Worm (Caenorhabditis elegans) whole organism, L1 larva: ENCODE results near the gene K07C5.13.

Source experiments
- alr-1 ChIP-seq: fragments of 200-800 bp; sonication (Bioruptor generic); optimal IDR thresholded peaks from 2 replicates; lab custom pipeline; 2018; ENCODE audit warnings: borderline replicate concordance, mild to moderate bottlenecking, missing genetic modification characterization, missing compliant biosample characterization
- aly-2 ChIP-seq: fragments of 150-350 bp; optimal IDR thresholded peaks from 2 replicates; lab custom pipeline; 2014; ENCODE audit warnings: missing biosample characterization, missing genetic modification characterization
- egl-27 ChIP-seq, 2 experiments: fragments of 150-350 bp in 1 of 2; sonication (generic microtip); optimal IDR thresholded peaks; 3 replicates each; lab custom pipeline; 2017 to 2018; ENCODE audit warnings: missing biosample characterization in 2 of 2, missing genetic modification characterization in 2 of 2, missing genetic modification reagents in 2 of 2
- elt-3 ChIP-seq, 6 experiments: fragments of 150-350 bp in 1 of 6; sonication (generic microtip); optimal IDR thresholded peaks; 2 replicates each; lab custom pipeline; 2017 to 2018; ENCODE audit warnings: missing biosample characterization in 6 of 6, missing genetic modification characterization in 6 of 6, inconsistent platforms in 1 of 6
- jun-1 ChIP-seq: fragments of 150-350 bp; optimal IDR thresholded peaks from 2 replicates; lab custom pipeline; 2014; ENCODE audit warnings: missing biosample characterization, missing genetic modification reagents, missing genetic modification characterization
- lin-35 ChIP-seq, 2 experiments: fragments of 150-350 bp; optimal IDR thresholded peaks; 2 replicates each; lab custom pipeline; 2014; ENCODE audit warnings: missing biosample characterization in 2 of 2, missing genetic modification characterization in 2 of 2, missing genetic modification reagents in 2 of 2
- nhr-12 ChIP-seq: sonication (generic microtip); optimal IDR thresholded peaks from 2 replicates; lab custom pipeline; 2017; ENCODE audit warnings: missing biosample characterization, missing genetic modification characterization
- nhr-237 ChIP-seq: fragments of 150-350 bp; optimal IDR thresholded peaks from 2 replicates; lab custom pipeline; 2014; ENCODE audit warnings: missing biosample characterization, missing genetic modification characterization
- nhr-47 ChIP-seq: sonication (generic microtip); optimal IDR thresholded peaks from 2 replicates; lab custom pipeline; 2016; ENCODE audit warnings: mild to moderate bottlenecking, missing genetic modification characterization, moderate library complexity, missing compliant biosample characterization
- nhr-90 ChIP-seq: sonication (generic microtip); optimal IDR thresholded peaks from 2 replicates; lab custom pipeline; 2016; ENCODE audit warnings: mild to moderate bottlenecking, missing genetic modification characterization, missing compliant biosample characterization; ENCODE audit not compliant: poor library complexity
- skn-1 ChIP-seq: fragments of 150-350 bp; optimal IDR thresholded peaks from 2 replicates; lab custom pipeline; 2014; ENCODE audit warnings: missing biosample characterization, missing genetic modification characterization
- swsn-7 ChIP-seq: sonication (generic microtip); optimal IDR thresholded peaks from 2 replicates; lab custom pipeline; 2016; ENCODE audit warnings: missing genetic modification characterization, missing compliant biosample characterization
- vab-15 ChIP-seq: sonication (generic microtip); optimal IDR thresholded peaks from 2 replicates; lab custom pipeline; 2017; ENCODE audit warnings: missing genotype, mild to moderate bottlenecking, missing genetic modification characterization, missing compliant biosample characterization
- ztf-11 ChIP-seq, 2 experiments: sonication (generic microtip); optimal IDR thresholded peaks; 2 replicates each; lab custom pipeline; 2016 to 2017; ENCODE audit warnings: missing genetic modification characterization in 2 of 2, missing biosample characterization in 1 of 2, missing compliant biosample characterization in 1 of 2

DNA sequence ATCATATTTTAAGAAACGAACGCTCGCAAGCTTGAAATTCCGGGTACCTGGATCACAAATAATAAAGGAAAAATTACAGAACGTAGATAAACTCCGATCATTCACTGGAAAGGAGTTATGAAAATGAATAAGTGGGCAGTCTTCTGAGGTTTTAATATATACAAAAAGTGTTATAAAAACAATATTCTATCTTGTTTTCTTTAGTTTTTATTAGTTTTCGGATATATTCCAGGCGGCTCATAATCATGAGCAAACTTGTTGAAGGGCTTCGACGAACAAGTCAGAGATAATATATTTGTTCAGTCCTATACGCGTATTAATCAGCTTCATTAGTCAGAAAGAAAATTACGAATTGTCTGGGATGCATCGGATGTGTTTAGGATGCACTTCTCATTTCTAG lies 27.9 kb upstream of the K07C5.13 start, which contains the start of gene gcy-6:
- TF ChIP-seq egl-27 (tag; optimal IDR thresholded peaks at IDR 0.05; lab: Kevin White, UChicago) = no peak
- no peak for TF ChIP-seq vab-15 (tag; lab: Kevin White, UChicago)
- TF ChIP-seq aly-2 (tag; lab: Kevin White, UChicago) = no peak
- no peak for TF ChIP-seq lin-35 (GFP tag; optimal IDR thresholded peaks at IDR 0.05; lab: Kevin White, UChicago)
- no peak for TF ChIP-seq jun-1 (tag; lab: Kevin White, UChicago)
- no peak for TF ChIP-seq swsn-7 (tag; lab: Kevin White, UChicago)
- TF ChIP-seq alr-1 (tag; lab: Kevin White, UChicago) = no peak
- no peak for TF ChIP-seq nhr-12
- no peak for TF ChIP-seq skn-1 (tag; lab: Kevin White, UChicago)
- no peak for TF ChIP-seq nhr-47 (tag; lab: Kevin White, UChicago)
- TF ChIP-seq ztf-11 (tag; optimal IDR thresholded peaks at IDR 0.05; lab: Kevin White, UChicago) = no peak
- TF ChIP-seq elt-3 (tag; optimal IDR thresholded peaks at IDR 0.05; lab: Kevin White, UChicago) = no peak
- TF ChIP-seq nhr-90 (tag; lab: Kevin White, UChicago) = no peak
- no peak for TF ChIP-seq nhr-237 (tag; lab: Kevin White, UChicago)
